Worm (Caenorhabditis elegans) whole organism, L3 larva: Measurements from ENCODE around the gene Y116F11B.13.

Source experiments
- aly-2 ChIP-seq: fragments of 150-350 bp; optimal IDR thresholded peaks from 2 replicates; lab custom pipeline; 2014; ENCODE audit warnings: missing biosample characterization, missing genetic modification characterization
- ceh-28 ChIP-seq: fragments of 150-350 bp; optimal IDR thresholded peaks from 2 replicates; lab custom pipeline; 2014; ENCODE audit warnings: missing biosample characterization, missing genetic modification reagents, missing genetic modification characterization
- ceh-82 ChIP-seq: fragments of 150-350 bp; optimal IDR thresholded peaks from 2 replicates; lab custom pipeline; 2014; ENCODE audit warnings: missing biosample characterization, missing genetic modification characterization
- ceh-9 ChIP-seq: sonication (generic microtip); optimal IDR thresholded peaks from 2 replicates; lab custom pipeline; 2018; ENCODE audit warnings: missing biosample characterization, missing genetic modification characterization
- daf-12 ChIP-seq: fragments of 150-350 bp; optimal IDR thresholded peaks from 2 replicates; lab custom pipeline; 2014; ENCODE audit warnings: missing biosample characterization, missing genetic modification reagents, missing genetic modification characterization
- egl-27 ChIP-seq: sonication (generic microtip); optimal IDR thresholded peaks from 4 replicates; lab custom pipeline; 2017; ENCODE audit warnings: missing biosample characterization, missing genetic modification reagents, missing genetic modification characterization
- elt-2 ChIP-seq: sonication (generic microtip); optimal IDR thresholded peaks from 2 replicates; lab custom pipeline; 2016; ENCODE audit warnings: missing genetic modification reagents, mild to moderate bottlenecking, missing genetic modification characterization, missing compliant biosample characterization
- elt-3 ChIP-seq, 3 experiments: fragments of 150-350 bp in 1 of 3; sonication (generic microtip) in 2 of 3; optimal IDR thresholded peaks; 2 replicates in 2 of 3; 4 replicates in 1 of 3; lab custom pipeline; 2014 to 2017; ENCODE audit warnings: missing biosample characterization in 3 of 3, missing genetic modification characterization in 3 of 3
- fkh-10 ChIP-seq: sonication (generic microtip); optimal IDR thresholded peaks from 2 replicates; lab custom pipeline; 2017; ENCODE audit warnings: missing biosample characterization, missing genetic modification reagents, missing genetic modification characterization
- hmg-11 ChIP-seq: sonication (generic microtip); optimal IDR thresholded peaks from 2 replicates; lab custom pipeline; 2016; ENCODE audit warnings: missing genetic modification characterization, missing compliant biosample characterization
- mml-1 ChIP-seq: fragments of 150-350 bp; sonication (generic microtip); optimal IDR thresholded peaks from 3 replicates; lab custom pipeline; 2014; ENCODE audit warnings: missing biosample characterization, missing genetic modification characterization
- nfya-1 ChIP-seq: sonication (generic microtip); optimal IDR thresholded peaks from 2 replicates; lab custom pipeline; 2017; ENCODE audit warnings: missing genetic modification characterization, mild to moderate bottlenecking, missing compliant biosample characterization, antibody characterized with exemption, moderate library complexity; ENCODE audit not compliant: insufficient read depth
- nhr-12 ChIP-seq: fragments of 150-350 bp; optimal IDR thresholded peaks from 2 replicates; lab custom pipeline; 2014; ENCODE audit warnings: missing biosample characterization, missing genetic modification characterization
- nhr-23 ChIP-seq: fragments of 150-350 bp; optimal IDR thresholded peaks from 2 replicates; lab custom pipeline; 2014; ENCODE audit warnings: missing biosample characterization, missing genetic modification reagents, missing genetic modification characterization
- nhr-43 ChIP-seq: sonication (generic microtip); optimal IDR thresholded peaks from 2 replicates; lab custom pipeline; 2016; ENCODE audit warnings: mild to moderate bottlenecking, missing genetic modification characterization, missing compliant biosample characterization; ENCODE audit not compliant: poor library complexity, severe bottlenecking
- nhr-77 ChIP-seq: fragments of 150-350 bp; optimal IDR thresholded peaks from 2 replicates; lab custom pipeline; 2014; ENCODE audit warnings: missing biosample characterization, missing genetic modification characterization
- pha-4 ChIP-seq: fragments of 150-350 bp; optimal IDR thresholded peaks from 2 replicates; lab custom pipeline; 2014; ENCODE audit warnings: missing biosample characterization, missing genetic modification reagents, missing genetic modification characterization
- pqm-1 ChIP-seq: fragments of 150-350 bp; optimal IDR thresholded peaks from 2 replicates; lab custom pipeline; 2017; ENCODE audit warnings: missing biosample characterization, missing genetic modification characterization, inconsistent platforms
- sea-2 ChIP-seq: fragments of 150-350 bp; sonication (generic microtip); optimal IDR thresholded peaks from 4 replicates; lab custom pipeline; 2014; ENCODE audit warnings: missing biosample characterization, missing genetic modification reagents, missing genetic modification characterization
- skn-1 ChIP-seq: fragments of 150-350 bp; optimal IDR thresholded peaks from 2 replicates; lab custom pipeline; 2014; ENCODE audit warnings: missing biosample characterization, missing genetic modification characterization
- snpc-4 ChIP-seq: fragments of 150-350 bp; optimal IDR thresholded peaks from 2 replicates; lab custom pipeline; 2014; ENCODE audit warnings: missing biosample characterization, missing genetic modification characterization
- tbx-2 ChIP-seq: sonication (generic microtip); optimal IDR thresholded peaks from 2 replicates; lab custom pipeline; 2016; ENCODE audit warnings: mild to moderate bottlenecking, missing genetic modification characterization, missing compliant biosample characterization

The Y116F11B.13 gene

DNA sequence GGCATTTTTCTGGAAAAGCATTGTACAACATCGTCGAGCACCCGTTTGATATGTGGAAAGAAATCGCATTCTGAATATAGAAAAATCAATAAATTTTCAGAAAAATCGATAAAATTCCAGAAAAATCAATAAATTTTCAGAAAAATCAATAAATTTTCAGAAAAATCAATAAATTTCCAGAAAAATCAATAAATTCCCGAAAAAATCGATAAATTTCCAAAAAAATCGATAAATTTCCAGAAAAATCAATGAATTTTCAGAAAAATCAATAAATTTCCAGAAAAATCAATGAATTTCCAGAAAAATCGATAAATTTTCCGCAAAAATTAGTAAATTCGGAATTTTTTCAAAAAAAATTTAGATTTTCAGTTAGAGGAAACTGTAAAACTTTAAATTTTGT is 24.3 kb downstream of the Y116F11B.13 start, which contains the start of gene fars-2:
fars-2 (minus strand) TSS at position 70 of the 400 bp plus-strand sequence.
- TF ChIP-seq ceh-28 (tag; lab: Kevin White, UChicago) (peak; percentile 91), tbx-2 (tag; lab: Kevin White, UChicago) (no peak)

ce11 chrV:19908854-19909253 is 25.8 kb downstream of the Y116F11B.13 start:
- TF ChIP-seq nfya-1 (tag; lab: Kevin White, UChicago) (peak; percentile 22), ceh-9 (tag; lab: Kevin White, UChicago) (no peak), pha-4 (peak; percentile 20), hmg-11 (tag; lab: Kevin White, UChicago) (peak; percentile 43)
- TF ChIP-seq, all 47 proteins: peak for 3

ce11 chrV:19909435-19909834 is 26.4 kb downstream of the Y116F11B.13 start:
- TF ChIP-seq ceh-28 (tag; lab: Kevin White, UChicago): peak; percentile 70

ce11 chrV:19915973-19916605 is 33.1 kb downstream of the Y116F11B.13 start, which contains the start of the genes chk-2 and Y60A3A.19:
Gene chk-2, minus strand, starts transcription at chrV:19916023.
Gene Y60A3A.19, plus strand, starts transcription at chrV:19916555.
- no peak for TF ChIP-seq nhr-43
- TF ChIP-seq pqm-1 (tag; lab: Kevin White, UChicago): no peak
- TF ChIP-seq ceh-28 (tag; lab: Kevin White, UChicago): no peak
- no peak for TF ChIP-seq nhr-77 (tag; lab: Kevin White, UChicago)

ce11 chrV:19922613-19923012 is 39.6 kb downstream of the Y116F11B.13 start, which contains the start of gene Y60A3A.16:
Gene Y60A3A.16, minus strand, starts transcription at chrV:19922713.
- TF ChIP-seq egl-27 (tag; lab: Kevin White, UChicago) (no peak), snpc-4 (tag; lab: Kevin White, UChicago) (no peak), pqm-1 (tag; lab: Kevin White, UChicago) (no peak), nhr-23 (no peak), mml-1 (tag; lab: Kevin White, UChicago) (no peak), ceh-28 (tag; lab: Kevin White, UChicago) (no peak), ceh-82 (tag; lab: Kevin White, UChicago) (no peak), nhr-12 (tag; lab: Kevin White, UChicago) (no peak)

ce11 chrV:19923924-19924323 is 40.9 kb downstream of the Y116F11B.13 start, which contains the start of gene skr-4:
Gene skr-4, plus strand, starts transcription at chrV:19924224.
- no peak for TF ChIP-seq ceh-9 (tag; lab: Kevin White, UChicago)
- peak; percentile 10 for TF ChIP-seq elt-2
- no peak for TF ChIP-seq skn-1 (tag; lab: Kevin White, UChicago)

DNA sequence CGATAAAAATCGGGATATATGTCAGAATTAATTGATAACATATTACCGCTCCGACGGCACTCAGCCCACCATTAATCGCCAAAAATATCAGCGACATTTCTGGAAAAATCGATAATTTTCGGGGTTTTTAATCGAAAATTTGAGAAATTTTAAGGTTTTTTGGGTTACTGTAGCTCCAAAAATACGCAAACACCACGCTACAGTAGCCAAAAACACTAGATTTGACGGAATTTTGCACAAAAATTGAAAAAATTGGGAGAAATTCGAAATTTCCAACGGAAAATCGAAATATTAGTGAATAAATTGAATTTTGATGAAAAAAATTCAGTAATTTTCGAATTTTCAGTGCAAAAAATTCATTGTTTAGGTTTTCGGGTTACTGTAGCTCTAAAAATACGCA is 51.2 kb downstream of the Y116F11B.13 start, which contains the start of gene algn-7:
algn-7 (minus strand) TSS at position 101 of the 400 bp plus-strand sequence.
- no peak for TF ChIP-seq elt-3 (tag; optimal IDR thresholded peaks at IDR 0.05; lab: Kevin White, UChicago)
- TF ChIP-seq aly-2: no peak
- no peak for TF ChIP-seq pha-4
- no peak for TF ChIP-seq fkh-10 (GFP tag; lab: Kevin White, UChicago)
- TF ChIP-seq sea-2 (GFP tag; lab: Kevin White, UChicago): no peak
- TF ChIP-seq daf-12 (tag; lab: Kevin White, UChicago): no peak
